Worm (Caenorhabditis elegans): ENCODE measurements around the gene his-4.
"Not testable (repeated sequence)": the region's sequence is repeated elsewhere in the genome, so short reads cannot be mapped to it uniquely, and the experiment has no call there.

DNA sequence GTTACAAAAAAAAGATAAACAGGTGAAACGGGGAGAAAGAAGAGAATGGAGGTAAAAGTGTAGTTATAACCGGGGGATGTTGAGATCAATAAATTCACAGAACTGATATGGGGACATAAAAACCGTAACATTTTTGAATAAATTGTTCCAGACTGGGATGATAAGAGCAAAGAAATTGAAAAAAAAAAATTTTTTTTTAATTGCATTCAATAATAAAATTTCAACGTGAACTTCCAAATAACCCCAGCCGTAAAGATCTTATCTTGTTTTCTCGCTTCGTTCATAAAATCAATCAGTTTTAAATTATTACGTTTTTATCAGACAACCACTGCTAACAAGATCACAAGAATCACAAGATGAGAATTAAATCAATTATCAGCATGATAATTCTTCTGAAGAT lies 48.5 kb downstream of the his-4 start, which contains the start of gene C06C6.7:
- not testable (repeated sequence) for TF ChIP-seq tbx-2 (tag; optimal IDR thresholded peaks at IDR 0.05); elt-2 (tag; optimal IDR thresholded peaks at IDR 0.05); nhr-232 (tag; optimal IDR thresholded peaks at IDR 0.05); lin-11 (tag; optimal IDR thresholded peaks at IDR 0.05); ama-1 (optimal IDR thresholded peaks at IDR 0.05); dmd-4 (tag; optimal IDR thresholded peaks at IDR 0.05; ENCODE audit: borderline replicate concordance); nfya-1 (tag; optimal IDR thresholded peaks at IDR 0.05); odd-2 (tag; optimal IDR thresholded peaks at IDR 0.05); unc-55 (GFP tag; optimal IDR thresholded peaks at IDR 0.05); F13H6.1 (tag; optimal IDR thresholded peaks at IDR 0.05); ets-4 (tag; optimal IDR thresholded peaks at IDR 0.05); ceh-6 (GFP tag; optimal IDR thresholded peaks at IDR 0.05)
